Worm (Caenorhabditis elegans): ENCODE results near the gene C27A7.3.
"Not testable (repeated sequence)": the region's sequence is repeated elsewhere in the genome, so short reads cannot be mapped to it uniquely, and the experiment has no call there.

Gene C27A7.3

ce11 chrV:12117567-12118053 is 23.1 kb upstream of the C27A7.3 start, which contains the start of gene C13C4.8:
TSS of gene C13C4.8 (plus strand) at chrV:12118003.
- TF ChIP-seq hlh-30 (tag; optimal IDR thresholded peaks at IDR 0.05; ENCODE audit: insufficient read depth) = no peak
- no peak for TF ChIP-seq pha-4 (GFP tag; IDR thresholded peaks at IDR 0.05)
- TF ChIP-seq pha-4 (tag; optimal IDR thresholded peaks at IDR 0.05) = peak; percentile 9
- peak; percentile 90 for TF ChIP-seq aha-1 (tag)

ce11 chrV:12120381-12120780 is 20.3 kb upstream of the C27A7.3 start, which contains the start of gene C13C4.7:
TSS of gene C13C4.7 (minus strand) at chrV:12120481.
- TF ChIP-seq lin-29 (GFP tag; IDR thresholded peaks at IDR 0.05) = no peak
- no peak for TF ChIP-seq nhr-77 (tag; optimal IDR thresholded peaks at IDR 0.05)
- no peak for TF ChIP-seq unc-39 (tag; optimal IDR thresholded peaks at IDR 0.05)
- TF ChIP-seq lin-39 (tag; optimal IDR thresholded peaks at IDR 0.05) = no peak
- no peak for TF ChIP-seq spr-1 (tag; optimal IDR thresholded peaks at IDR 0.05)
- TF ChIP-seq D1046.2 (GFP tag; IDR thresholded peaks at IDR 0.05) = no peak

ce11 chrV:12121274-12121673 is 19.5 kb upstream of the C27A7.3 start, which contains the start of gene C13C4.6:
TSS of gene C13C4.6 (plus strand) at chrV:12121574.
- TF ChIP-seq dmd-6 (GFP tag; IDR thresholded peaks at IDR 0.05) (no peak), zip-11 (GFP tag; IDR thresholded peaks at IDR 0.05) (no peak), ceh-28 (tag; optimal IDR thresholded peaks at IDR 0.05) (no peak), F26F4.8 (GFP tag; conservative IDR thresholded peaks at IDR 0.05) (no peak), nhr-77 (tag; optimal IDR thresholded peaks at IDR 0.05) (no peak), Y75B8A.6 (GFP tag; IDR thresholded peaks at IDR 0.05) (no peak), attf-4 (tag; optimal IDR thresholded peaks at IDR 0.05) (no peak), hif-1 (tag; optimal IDR thresholded peaks at IDR 0.05) (no peak), nhr-102 (tag; optimal IDR thresholded peaks at IDR 0.05) (no peak), duxl-1 (tag; optimal IDR thresholded peaks at IDR 0.05; ENCODE audit: poor library complexity) (no peak), dpl-1 (GFP tag; optimal IDR thresholded peaks at IDR 0.05) (no peak), nhr-42 (GFP tag; IDR thresholded peaks at IDR 0.05) (no peak), aly-2 (tag; optimal IDR thresholded peaks at IDR 0.05) (no peak), hlh-30 (tag; optimal IDR thresholded peaks at IDR 0.05; ENCODE audit: insufficient read depth) (no peak)

ce11 chrV:12130688-12131087 is 10.0 kb upstream of the C27A7.3 start, which contains the start of gene C27A7.6:
TSS of gene C27A7.6 (minus strand) at chrV:12130788.
- not testable (repeated sequence) for TF ChIP-seq tra-1 (GFP tag; IDR thresholded peaks at IDR 0.05); unc-39 (tag; optimal IDR thresholded peaks at IDR 0.05); snpc-4 (tag; optimal IDR thresholded peaks at IDR 0.05)

- peak in 1 of 2 experiments; percentile 23 for TF ChIP-seq unc-62 (GFP tag; optimal IDR thresholded peaks at IDR 0.05 in 1 of 2)
- not testable (repeated sequence) for TF ChIP-seq unc-62 (tag; optimal IDR thresholded peaks at IDR 0.05)
Measured at ce11 chrV:12131157-12131556, 9.6 kb upstream of the C27A7.3 start, which contains the start of gene enpp-1. TSS of gene enpp-1 (plus strand) at chrV:12131457.

ce11 chrV:12137942-12138341 is 2.8 kb upstream of the C27A7.3 start:
- TF ChIP-seq aha-1 (tag) (peak; percentile 93), nhr-237 (tag; optimal IDR thresholded peaks at IDR 0.05) (no peak), F26F4.8 (GFP tag; conservative IDR thresholded peaks at IDR 0.05) (no peak), ceh-20 (GFP tag; IDR thresholded peaks at IDR 0.05) (no peak)

ce11 chrV:12150607-12151006 is 9.9 kb downstream of the C27A7.3 start, which contains the start of gene che-11:
TSS of gene che-11 (minus strand) at chrV:12150707.
- no peak for TF ChIP-seq ama-1 (optimal IDR thresholded peaks at IDR 0.05)
- TF ChIP-seq F37D6.2 (tag; optimal IDR thresholded peaks at IDR 0.05) = no peak
- TF ChIP-seq ceh-32 (tag; optimal IDR thresholded peaks at IDR 0.05; ENCODE audit: poor library complexity) = no peak
- no peak for TF ChIP-seq dve-1 (tag; optimal IDR thresholded peaks at IDR 0.05; ENCODE audit: insufficient read depth)
- no peak for TF ChIP-seq ztf-11 (tag; optimal IDR thresholded peaks at IDR 0.05)
- no peak for TF ChIP-seq tag-97 (GFP tag; IDR thresholded peaks at IDR 0.05)
- no peak for TF ChIP-seq mes-2 (tag; optimal IDR thresholded peaks at IDR 0.05; ENCODE audit: poor library complexity, severe bottlenecking)
- no peak for TF ChIP-seq daf-19 (GFP tag; conservative IDR thresholded peaks at IDR 0.05)
- no peak for TF ChIP-seq duxl-1 (tag; optimal IDR thresholded peaks at IDR 0.05; ENCODE audit: poor library complexity)
- TF ChIP-seq saeg-2 (GFP tag; IDR thresholded peaks at IDR 0.05) = no peak
- TF ChIP-seq daf-8 (GFP tag; IDR thresholded peaks at IDR 0.05) = no peak

Data from whole organism, L4 larva.